Fruit fly (Drosophila melanogaster): ENCODE measurements around the gene yata.

DNA sequence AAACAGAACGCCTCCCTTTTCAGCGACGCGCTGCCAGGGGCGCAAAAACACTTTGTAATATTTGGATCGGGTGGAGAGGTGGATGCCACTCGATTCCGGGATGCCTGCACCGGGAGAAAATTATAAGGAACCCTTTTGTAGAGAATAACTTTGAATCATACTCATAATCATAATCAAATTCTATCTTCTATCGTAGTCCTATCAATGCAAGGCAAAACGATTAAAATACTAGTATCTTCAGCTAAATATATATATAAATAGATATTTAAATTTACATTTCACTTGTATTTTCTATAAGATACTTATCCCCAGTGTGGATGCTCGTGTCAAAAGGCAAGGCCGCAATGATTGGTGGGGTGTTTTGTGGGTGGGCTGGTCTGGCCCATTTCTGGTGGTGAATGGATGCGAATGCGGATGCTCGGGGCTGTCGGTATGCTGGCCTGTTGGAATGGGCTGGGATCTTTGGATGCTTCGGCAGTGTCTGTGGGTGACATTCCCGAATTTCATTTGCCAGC lies 43.2 kb upstream of the yata start:
- TF ChIP-seq psq (optimal IDR thresholded peaks at IDR 0.05) (no peak), Myc (optimal IDR thresholded peaks at IDR 0.05) (no peak), h (optimal IDR thresholded peaks at IDR 0.05) (no peak), Sin3A (optimal IDR thresholded peaks at IDR 0.05) (no peak), ttk (optimal IDR thresholded peaks at IDR 0.05) (no peak)
